Worm (Caenorhabditis elegans) whole organism, early embryonic: Measurements from ENCODE around the gene ZK945.7.

Experiments
- B0310.2 ChIP-seq: sonication (generic microtip); optimal IDR thresholded peaks from 2 replicates; lab custom pipeline; 2016; ENCODE audit warnings: mild to moderate bottlenecking, missing genetic modification characterization, missing compliant biosample characterization
- ceh-13 ChIP-seq: fragments of 200-800 bp; sonication (Bioruptor generic); optimal IDR thresholded peaks from 2 replicates; lab custom pipeline; 2018; ENCODE audit warnings: mild to moderate bottlenecking, missing genetic modification characterization, missing compliant biosample characterization
- hmbx-1 ChIP-seq: sonication (generic microtip); optimal IDR thresholded peaks from 2 replicates; lab custom pipeline; 2016; ENCODE audit warnings: mild to moderate bottlenecking, missing genetic modification characterization, missing compliant biosample characterization
- pes-1 ChIP-seq: fragments of 200-800 bp; sonication (Bioruptor generic); IDR thresholded peaks from 2 replicates; pipeline ENCODE4 v1.3.6; 2022; ENCODE audit warnings: missing genetic modification reagents, missing genetic modification characterization, missing compliant biosample characterization
- scrt-1 ChIP-seq: fragments of 200-800 bp; sonication (Bioruptor generic); IDR thresholded peaks from 2 replicates; pipeline ENCODE4 v1.3.6; 2022; ENCODE audit warnings: missing genetic modification characterization, missing compliant biosample characterization

Gene ZK945.7

ce11 chrII:10060508-10060907 is 47.8 kb downstream of the ZK945.7 start, which contains the start of gene stg-1:
stg-1 (minus strand) TSS chrII:10060660.
- TF ChIP-seq ceh-13 = no peak
- TF ChIP-seq hmbx-1 (tag; lab: Kevin White, UChicago) = no peak
- TF ChIP-seq B0310.2 (tag; lab: Kevin White, UChicago) = no peak
- TF ChIP-seq scrt-1 (GFP tag; lab: Robert Waterston, UW) = no peak
- TF ChIP-seq pes-1 = no peak
